Fruit fly (Drosophila melanogaster): ENCODE results near the gene GABPI.

GABPI gene

DNA sequence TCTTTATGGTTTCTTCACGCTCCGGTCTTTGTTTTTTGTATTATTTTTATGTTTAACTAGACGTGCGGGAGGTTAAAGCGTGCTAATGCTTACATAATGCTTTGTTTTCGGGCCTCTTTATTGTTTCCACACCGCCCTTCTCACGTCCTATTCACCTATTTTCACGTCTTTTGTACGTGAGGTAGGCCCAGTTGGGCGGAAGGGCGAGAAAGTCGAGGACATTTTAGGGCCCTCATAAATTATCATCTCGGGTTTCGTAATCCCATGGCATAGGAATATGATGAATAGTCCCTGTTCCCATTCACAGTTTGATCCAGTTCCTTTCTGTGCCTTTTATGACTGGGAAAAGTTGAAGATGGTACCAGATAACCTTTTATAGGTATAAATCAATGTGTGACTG, 24.9 kb upstream of the GABPI start:
- TF ChIP-seq Ets98B (GFP tag; IDR thresholded peaks at IDR 0.05) (no peak), CG15710 (tag; optimal IDR thresholded peaks at IDR 0.05) (no peak), CG4496 (GFP tag; IDR thresholded peaks at IDR 0.05) (no peak), CG13204 (GFP tag; optimal IDR thresholded peaks at IDR 0.05) (no peak), gl (tag; optimal IDR thresholded peaks at IDR 0.05) (no peak), CG8301 (tag; optimal IDR thresholded peaks at IDR 0.05) (no peak), CG12605 (GFP tag; IDR thresholded peaks at IDR 0.05) (no peak), Snoo (tag; optimal IDR thresholded peaks at IDR 0.05) (no peak), CG14655 (GFP tag; optimal IDR thresholded peaks at IDR 0.05) (no peak), CG17806 (tag; optimal IDR thresholded peaks at IDR 0.05) (no peak), CG9948 (tag; optimal IDR thresholded peaks at IDR 0.05) (no peak), D1 (tag; optimal IDR thresholded peaks at IDR 0.05) (no peak), Pif1A (GFP tag; optimal IDR thresholded peaks at IDR 0.05) (no peak)

DNA sequence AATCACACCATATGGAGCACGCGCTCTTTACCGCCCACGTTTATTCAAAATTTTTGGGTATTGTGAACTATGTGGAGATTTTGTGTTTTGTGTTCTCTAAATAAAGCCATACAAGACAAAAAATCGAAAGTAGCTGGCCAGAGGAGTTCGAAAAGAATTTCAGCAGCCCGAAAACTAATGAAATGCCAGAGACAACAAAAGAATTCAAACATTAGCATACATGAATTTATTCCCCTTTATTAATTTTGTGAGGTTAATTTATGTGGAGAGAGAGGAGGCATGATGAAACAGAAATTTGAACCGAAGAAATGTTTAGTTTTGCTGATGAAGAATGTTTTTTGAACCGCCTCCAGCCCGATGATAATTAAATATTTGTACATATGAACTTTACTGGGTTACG, 24.1 kb upstream of the GABPI start:
- TF ChIP-seq fd96Ca (GFP tag; IDR thresholded peaks at IDR 0.05) (no peak), CG10348 (GFP tag; IDR thresholded peaks at IDR 0.05) (no peak), CG32121 (GFP tag; IDR thresholded peaks at IDR 0.05) (no peak), gl (tag; optimal IDR thresholded peaks at IDR 0.05) (no peak), CG17806 (tag; optimal IDR thresholded peaks at IDR 0.05) (no peak), CG8159 (tag; optimal IDR thresholded peaks at IDR 0.05) (no peak), Pif1A (GFP tag; optimal IDR thresholded peaks at IDR 0.05) (no peak), CG9948 (tag; optimal IDR thresholded peaks at IDR 0.05) (no peak), Snoo (tag; optimal IDR thresholded peaks at IDR 0.05) (no peak), CG34367 (tag; optimal IDR thresholded peaks at IDR 0.05) (no peak), CG15710 (tag; optimal IDR thresholded peaks at IDR 0.05) (no peak), CG13204 (GFP tag; optimal IDR thresholded peaks at IDR 0.05) (no peak), Pif1B (GFP tag; optimal IDR thresholded peaks at IDR 0.05) (no peak), CG8301 (tag; optimal IDR thresholded peaks at IDR 0.05) (no peak), D1 (tag; optimal IDR thresholded peaks at IDR 0.05) (no peak)

DNA sequence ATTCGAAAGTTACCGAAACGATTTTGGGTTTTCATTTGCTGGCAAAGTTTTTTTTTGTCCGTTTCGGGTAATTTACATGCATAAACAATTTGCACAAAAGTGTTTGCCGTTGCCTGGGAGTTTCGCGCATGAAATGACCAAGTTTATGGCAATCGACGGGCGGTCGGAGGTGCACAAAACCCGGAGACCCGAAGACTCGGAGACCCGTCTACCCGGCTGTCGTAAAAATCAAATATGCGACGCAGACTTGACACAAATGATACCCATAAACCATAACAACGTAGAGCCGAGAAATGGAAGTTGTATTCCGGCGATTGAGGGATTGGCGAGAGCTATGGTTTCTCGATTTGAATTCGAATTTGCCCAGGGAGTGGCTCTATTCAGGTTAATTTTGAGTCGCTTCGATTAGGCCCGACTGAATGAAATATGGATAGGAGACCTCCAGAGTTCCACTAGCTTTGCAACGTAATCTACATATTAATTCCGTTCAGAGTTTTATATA, 23.4 kb upstream of the GABPI start:
- TF ChIP-seq CG10348 (GFP tag; IDR thresholded peaks at IDR 0.05) (no peak), Pif1A (GFP tag; optimal IDR thresholded peaks at IDR 0.05) (no peak), CG14655 (GFP tag; optimal IDR thresholded peaks at IDR 0.05) (no peak), rn (GFP tag; IDR thresholded peaks at IDR 0.05) (no peak), D1 (tag; optimal IDR thresholded peaks at IDR 0.05) (no peak), Ets98B (GFP tag; IDR thresholded peaks at IDR 0.05) (no peak)

DNA sequence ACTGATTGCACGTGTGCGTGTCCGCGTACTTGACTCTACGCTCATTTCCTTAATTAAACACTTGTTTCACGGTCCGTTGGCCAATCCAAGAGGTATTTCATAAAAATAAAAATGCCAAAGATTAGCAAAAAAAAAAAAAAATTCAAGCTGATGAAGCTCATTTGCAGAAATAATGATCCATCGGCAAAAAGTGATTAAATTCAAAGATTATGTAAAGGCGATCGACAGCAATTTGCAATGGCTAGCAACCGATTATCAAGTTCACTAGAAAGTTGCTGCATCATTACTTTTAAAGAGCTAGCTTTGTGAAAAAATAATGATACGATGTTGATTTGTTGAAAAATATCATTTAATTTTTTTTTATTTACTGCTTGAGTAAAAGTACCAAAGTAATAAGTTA, 20.9 kb upstream of the GABPI start:
- no peak for TF ChIP-seq Pif1A (GFP tag; optimal IDR thresholded peaks at IDR 0.05)
- no peak for TF ChIP-seq CG17806 (tag; optimal IDR thresholded peaks at IDR 0.05)
- TF ChIP-seq CG8301 (tag; optimal IDR thresholded peaks at IDR 0.05) = no peak
- no peak for TF ChIP-seq EcR (GFP tag; optimal IDR thresholded peaks at IDR 0.05)
- no peak for TF ChIP-seq CG32121 (GFP tag; IDR thresholded peaks at IDR 0.05)
- no peak for TF ChIP-seq CG34367 (tag; optimal IDR thresholded peaks at IDR 0.05)
- TF ChIP-seq CG12605 (GFP tag; IDR thresholded peaks at IDR 0.05) = no peak
- no peak for TF ChIP-seq gl (tag; optimal IDR thresholded peaks at IDR 0.05)
- TF ChIP-seq CG14655 (GFP tag; optimal IDR thresholded peaks at IDR 0.05) = no peak
- TF ChIP-seq CG10348 (GFP tag; IDR thresholded peaks at IDR 0.05) = no peak
- TF ChIP-seq fd96Ca (GFP tag; IDR thresholded peaks at IDR 0.05) = no peak
- no peak for TF ChIP-seq Ets98B (GFP tag; IDR thresholded peaks at IDR 0.05)
- no peak for TF ChIP-seq CG4496 (GFP tag; IDR thresholded peaks at IDR 0.05)
- TF ChIP-seq D1 (tag; optimal IDR thresholded peaks at IDR 0.05) = no peak
- TF ChIP-seq Snoo (tag; optimal IDR thresholded peaks at IDR 0.05) = no peak
- no peak for TF ChIP-seq rn (GFP tag; IDR thresholded peaks at IDR 0.05)

DNA sequence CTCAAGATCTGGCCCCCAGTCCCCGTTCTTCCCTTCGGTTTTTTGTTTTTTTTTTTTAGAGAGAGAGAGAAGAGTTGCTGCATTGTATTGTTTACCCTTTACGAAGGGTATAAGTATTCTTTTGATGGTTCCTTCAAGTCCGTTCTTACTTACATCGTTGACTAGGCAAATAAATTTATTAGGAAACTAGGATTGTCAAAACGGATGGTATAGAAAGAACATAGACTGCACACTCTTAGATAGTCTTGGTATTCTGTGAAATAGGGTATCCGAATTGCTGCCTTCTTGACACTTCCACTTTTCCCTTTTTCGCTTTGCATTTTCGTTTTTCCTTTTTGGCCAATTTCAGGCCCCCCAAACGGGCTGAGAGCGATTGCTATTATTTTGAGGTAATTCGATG, 18.9 kb upstream of the GABPI start:
- peak; percentile 66 for TF ChIP-seq CG34367 (tag; optimal IDR thresholded peaks at IDR 0.05)
- TF ChIP-seq D1 (tag; optimal IDR thresholded peaks at IDR 0.05) = no peak
- TF ChIP-seq CG9948 (tag; optimal IDR thresholded peaks at IDR 0.05) = peak; percentile 57
- peak; percentile 75 for TF ChIP-seq Pif1A (GFP tag; optimal IDR thresholded peaks at IDR 0.05)
- TF ChIP-seq CG17806 (tag; optimal IDR thresholded peaks at IDR 0.05) = peak; percentile 70
- TF ChIP-seq CG14655 (GFP tag; optimal IDR thresholded peaks at IDR 0.05) = peak; percentile 57
- peak; percentile 38 for TF ChIP-seq CG8301 (tag; optimal IDR thresholded peaks at IDR 0.05)
- no peak; the same call in 1 of the 2 replicates for TF ChIP-seq CG12605 (GFP tag; IDR thresholded peaks at IDR 0.05)
- no peak for TF ChIP-seq CG10348 (GFP tag; IDR thresholded peaks at IDR 0.05)
- TF ChIP-seq CG4496 (GFP tag; IDR thresholded peaks at IDR 0.05) = peak; percentile 60; the same call in 2 of the 3 replicates
- no peak for TF ChIP-seq Ets98B (GFP tag; IDR thresholded peaks at IDR 0.05)
- no peak for TF ChIP-seq EcR (GFP tag; optimal IDR thresholded peaks at IDR 0.05)
- TF ChIP-seq Pif1B (GFP tag; optimal IDR thresholded peaks at IDR 0.05) = peak; percentile 79
- TF ChIP-seq gl (tag; optimal IDR thresholded peaks at IDR 0.05) = peak; percentile 21
- TF ChIP-seq Snoo (tag; optimal IDR thresholded peaks at IDR 0.05) = peak; percentile 78
- TF ChIP-seq CG15710 (tag; optimal IDR thresholded peaks at IDR 0.05) = peak; percentile 73
- TF ChIP-seq fd96Ca (GFP tag; IDR thresholded peaks at IDR 0.05) = peak; percentile 60; the same call in 2 of the 3 replicates
- peak; percentile 22 for TF ChIP-seq CG13204 (GFP tag; optimal IDR thresholded peaks at IDR 0.05)
- no peak for TF ChIP-seq rn (GFP tag; IDR thresholded peaks at IDR 0.05)
- peak; percentile 80 for TF ChIP-seq CG8159 (tag; optimal IDR thresholded peaks at IDR 0.05)

DNA sequence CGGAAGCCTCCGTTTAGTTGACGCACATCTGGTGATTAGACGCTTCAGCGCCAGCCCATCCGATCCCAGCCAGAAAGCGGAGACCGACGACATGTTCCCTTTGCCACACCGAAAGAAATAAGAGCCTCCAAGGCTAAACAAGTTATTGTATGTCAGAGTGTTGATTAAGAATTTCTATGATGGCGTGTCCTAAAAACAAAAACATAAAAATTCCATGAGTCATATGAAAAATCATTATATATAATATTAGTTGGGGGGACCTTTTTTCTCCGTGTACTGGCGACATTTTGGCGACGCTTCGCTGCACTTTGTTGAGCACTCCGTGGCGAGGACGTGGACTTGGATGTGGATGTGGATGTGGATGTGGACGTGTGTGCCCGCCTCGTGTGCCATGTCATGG, 17.6 kb upstream of the GABPI start:
- TF ChIP-seq CG8301 (tag; optimal IDR thresholded peaks at IDR 0.05) = peak; percentile 67
- peak; percentile 39 for TF ChIP-seq CG34367 (tag; optimal IDR thresholded peaks at IDR 0.05)
- TF ChIP-seq CG9948 (tag; optimal IDR thresholded peaks at IDR 0.05) = peak; percentile 57
- no peak for TF ChIP-seq CG13204 (GFP tag; optimal IDR thresholded peaks at IDR 0.05)
- peak; percentile 86 for TF ChIP-seq CG4496 (GFP tag; IDR thresholded peaks at IDR 0.05)
- no peak for TF ChIP-seq gl (tag; optimal IDR thresholded peaks at IDR 0.05)
- TF ChIP-seq CG32121 (GFP tag; IDR thresholded peaks at IDR 0.05) = peak; percentile 69
- TF ChIP-seq CG17806 (tag; optimal IDR thresholded peaks at IDR 0.05) = peak; percentile 59
- peak; percentile 81 for TF ChIP-seq CG14655 (GFP tag; optimal IDR thresholded peaks at IDR 0.05)
- TF ChIP-seq CG15710 (tag; optimal IDR thresholded peaks at IDR 0.05) = peak; percentile 52
- no peak for TF ChIP-seq CG10348 (GFP tag; IDR thresholded peaks at IDR 0.05)
- no peak for TF ChIP-seq CG8159 (tag; optimal IDR thresholded peaks at IDR 0.05)
- TF ChIP-seq CG12605 (GFP tag; IDR thresholded peaks at IDR 0.05) = peak; percentile 54; the same call in 1 of the 2 replicates
- peak; percentile 80 for TF ChIP-seq Ets98B (GFP tag; IDR thresholded peaks at IDR 0.05)
- TF ChIP-seq Pif1B (GFP tag; optimal IDR thresholded peaks at IDR 0.05) = peak; percentile 44
- TF ChIP-seq rn (GFP tag; IDR thresholded peaks at IDR 0.05) = no peak
- TF ChIP-seq EcR (GFP tag; optimal IDR thresholded peaks at IDR 0.05) = no peak
- peak; percentile 12 for TF ChIP-seq Snoo (tag; optimal IDR thresholded peaks at IDR 0.05)
- TF ChIP-seq D1 (tag; optimal IDR thresholded peaks at IDR 0.05) = no peak
- peak; percentile 74; the same call in 2 of the 3 replicates for TF ChIP-seq fd96Ca (GFP tag; IDR thresholded peaks at IDR 0.05)
- peak; percentile 69 for TF ChIP-seq Pif1A (GFP tag; optimal IDR thresholded peaks at IDR 0.05)

Measured in whole organism, pupa.